Worm (Caenorhabditis elegans) whole organism, L4 larva: Measurements from ENCODE around the gene C06G1.1.

Source experiments
- D1046.2 ChIP-seq: fragments of 200-800 bp; sonication (Bioruptor generic); IDR thresholded peaks from 2 replicates; pipeline ENCODE4 v1.3.6; 2022; ENCODE audit warnings: missing genetic modification characterization, missing compliant biosample characterization
- ceh-32 ChIP-seq: sonication (generic microtip); optimal IDR thresholded peaks from 2 replicates; lab custom pipeline; 2016; ENCODE audit warnings: mild to moderate bottlenecking, missing genetic modification characterization, missing compliant biosample characterization; ENCODE audit not compliant: poor library complexity
- ceh-62 ChIP-seq: sonication (generic microtip); optimal IDR thresholded peaks from 2 replicates; lab custom pipeline; 2017; ENCODE audit warnings: missing biosample characterization, missing genetic modification characterization
- lin-13 ChIP-seq: fragments of 150-350 bp; optimal IDR thresholded peaks from 2 replicates; lab custom pipeline; 2014; ENCODE audit warnings: missing biosample characterization, missing genetic modification reagents, missing genetic modification characterization
- saeg-2 ChIP-seq: fragments of 200-800 bp; sonication (Bioruptor generic); IDR thresholded peaks from 2 replicates; pipeline ENCODE4 v1.3.6; 2022; ENCODE audit warnings: missing genetic modification reagents, missing genetic modification characterization, missing compliant biosample characterization
- unc-39 ChIP-seq: sonication (generic microtip); optimal IDR thresholded peaks from 2 replicates; lab custom pipeline; 2017; ENCODE audit warnings: missing biosample characterization, missing genetic modification characterization

C06G1.1 gene

DNA sequence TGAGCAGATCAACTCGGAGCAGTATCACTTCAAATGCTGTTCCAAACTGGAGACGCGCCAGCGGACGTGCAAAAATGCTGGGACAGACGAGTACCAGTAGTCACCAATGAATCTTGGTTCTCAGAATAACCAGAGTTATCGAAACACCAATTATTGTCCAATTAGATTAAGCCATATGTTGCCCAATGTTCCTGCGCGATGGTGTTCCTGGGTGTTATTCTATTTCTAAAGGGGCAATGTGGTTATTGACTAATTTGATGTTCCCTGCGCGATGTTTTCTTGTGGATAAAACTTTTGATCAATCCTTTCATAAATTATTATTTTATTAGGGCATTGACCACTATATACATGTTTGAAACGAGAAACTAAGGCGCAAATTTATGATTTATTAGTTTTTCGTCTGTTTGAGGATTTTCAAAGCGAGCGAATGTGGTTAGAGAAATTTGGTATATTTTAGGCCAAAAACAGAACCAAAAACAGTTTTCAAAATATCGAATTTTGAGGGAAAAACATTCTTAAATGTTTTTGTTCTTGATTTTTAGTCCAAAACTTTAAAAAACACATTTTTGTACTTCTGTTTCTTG lies 48.9 kb downstream of the C06G1.1 start (continued):
- peak; percentile 88 for TF ChIP-seq D1046.2
- peak; percentile 84 for TF ChIP-seq ceh-32 (tag; lab: Kevin White, UChicago)
- TF ChIP-seq unc-39 (tag; lab: Kevin White, UChicago), result no peak
- TF ChIP-seq ceh-62, result no peak
- TF ChIP-seq saeg-2 (GFP tag; lab: Robert Waterston, UW), result peak; percentile 96
- peak; percentile 97 for TF ChIP-seq lin-13 (GFP tag; lab: Kevin White, UChicago)
